Worm (Caenorhabditis elegans) whole organism, L4 larva: ENCODE data around the gene Y46G5A.39.
A peak's percentile ranks its signal among the peaks of the same experiment; 100 is the strongest.

Experiments
- F49E8.2 ChIP-seq: sonication (generic microtip); optimal IDR thresholded peaks from 2 replicates; lab custom pipeline; 2016; ENCODE audit warnings: missing compliant biosample characterization, mild to moderate bottlenecking, missing genetic modification characterization, borderline replicate concordance
- Y105C5A.15 ChIP-seq: fragments of 200-800 bp; sonication (Bioruptor generic); IDR thresholded peaks from 2 replicates; pipeline ENCODE4 v1.3.6; 2022; ENCODE audit warnings: missing genetic modification characterization, missing compliant biosample characterization
- Y48G9A.11 ChIP-seq: fragments of 200-800 bp; sonication (Bioruptor generic); IDR thresholded peaks from 2 replicates; pipeline ENCODE4 v1.3.6; 2022; ENCODE audit warnings: missing genetic modification reagents, missing genetic modification characterization, missing compliant biosample characterization
- ZK546.5 ChIP-seq, 2 experiments: sonication (generic microtip); optimal IDR thresholded peaks; 2 replicates each; lab custom pipeline; 2017; ENCODE audit warnings: missing biosample characterization in 2 of 2, missing genetic modification characterization in 2 of 2
- aha-1 ChIP-seq: fragments of 150-350 bp; peaks from one replicate; lab custom pipeline; 2014; ENCODE audit warnings: missing biosample characterization, missing genetic modification characterization
- ceh-32 ChIP-seq: sonication (generic microtip); optimal IDR thresholded peaks from 2 replicates; lab custom pipeline; 2016; ENCODE audit warnings: mild to moderate bottlenecking, missing genetic modification characterization, missing compliant biosample characterization; ENCODE audit not compliant: poor library complexity
- dmd-6 ChIP-seq: fragments of 200-800 bp; sonication (Bioruptor generic); IDR thresholded peaks from 2 replicates; pipeline ENCODE4 v1.3.6; 2022; ENCODE audit warnings: missing genetic modification reagents, missing genetic modification characterization, missing compliant biosample characterization
- dmd-8 ChIP-seq: fragments of 200-800 bp; sonication (Bioruptor generic); IDR thresholded peaks from 2 replicates; pipeline ENCODE4 v1.3.6; 2022; ENCODE audit warnings: missing genetic modification characterization, missing compliant biosample characterization
- egl-43 ChIP-seq: fragments of 200-800 bp; sonication (Bioruptor generic); IDR thresholded peaks from 2 replicates; pipeline ENCODE4 v1.3.6; 2022; ENCODE audit warnings: missing genetic modification reagents, missing genetic modification characterization, missing compliant biosample characterization
- fkh-10 ChIP-seq: fragments of 150-350 bp; optimal IDR thresholded peaks from 2 replicates; lab custom pipeline; 2014; ENCODE audit warnings: missing biosample characterization, missing genetic modification reagents, missing genetic modification characterization
- hif-1 ChIP-seq, 2 experiments: sonication (generic microtip); optimal IDR thresholded peaks; 2 replicates each; lab custom pipeline; 2016 to 2017; ENCODE audit warnings: missing compliant biosample characterization in 2 of 2, missing genetic modification characterization in 2 of 2, missing genetic modification reagents in 2 of 2, missing genotype in 2 of 2, mild to moderate bottlenecking in 1 of 2
- lim-7 ChIP-seq: fragments of 200-800 bp; sonication (Bioruptor generic); IDR thresholded peaks from 2 replicates; pipeline ENCODE4 v1.3.6; 2022; ENCODE audit warnings: missing genetic modification characterization, missing compliant biosample characterization
- lin-1 ChIP-seq: fragments of 200-800 bp; sonication (Bioruptor generic); IDR thresholded peaks from 2 replicates; pipeline ENCODE4 v1.3.6; 2022; ENCODE audit warnings: missing genetic modification reagents, missing genetic modification characterization, missing compliant biosample characterization
- lin-38 ChIP-seq: fragments of 200-800 bp; sonication (Bioruptor generic); IDR thresholded peaks from 2 replicates; pipeline ENCODE4 v1.3.6; 2022; ENCODE audit warnings: missing genetic modification reagents, missing genetic modification characterization, missing compliant biosample characterization
- lin-39 ChIP-seq: fragments of 150-350 bp; optimal IDR thresholded peaks from 2 replicates; lab custom pipeline; 2014; ENCODE audit warnings: missing biosample characterization, missing genetic modification reagents, missing genetic modification characterization
- madf-5 ChIP-seq, 2 experiments: fragments of 200-800 bp; sonication (Bioruptor generic); IDR thresholded peaks; 2 replicates each; pipeline ENCODE4 v1.3.6; 2022; ENCODE audit warnings: missing compliant biosample characterization in 2 of 2, missing genetic modification characterization in 2 of 2
- mxl-2 ChIP-seq: fragments of 200-800 bp; sonication (Bioruptor generic); conservative IDR thresholded peaks from 2 replicates; pipeline ENCODE4 v1.3.6; 2022; ENCODE audit warnings: missing genetic modification reagents, missing genetic modification characterization, missing compliant biosample characterization
- mxl-3 ChIP-seq: fragments of 200-800 bp; sonication (Bioruptor generic); optimal IDR thresholded peaks from 2 replicates; lab custom pipeline; 2018; ENCODE audit warnings: mild to moderate bottlenecking, missing genetic modification characterization, missing compliant biosample characterization
- nhr-102 ChIP-seq: sonication (generic microtip); optimal IDR thresholded peaks from 2 replicates; lab custom pipeline; 2016; ENCODE audit warnings: mild to moderate bottlenecking, missing genetic modification characterization, moderate library complexity, missing compliant biosample characterization
- nhr-11 ChIP-seq: fragments of 150-350 bp; optimal IDR thresholded peaks from 2 replicates; lab custom pipeline; 2014; ENCODE audit warnings: missing biosample characterization, missing genetic modification characterization
- nhr-6 ChIP-seq: fragments of 150-350 bp; optimal IDR thresholded peaks from 2 replicates; lab custom pipeline; 2014; ENCODE audit warnings: missing biosample characterization, missing genetic modification characterization
- nhr-77 ChIP-seq: fragments of 150-350 bp; optimal IDR thresholded peaks from 2 replicates; lab custom pipeline; 2014; ENCODE audit warnings: missing biosample characterization, missing genetic modification characterization
- pha-4 ChIP-seq, 2 experiments: fragments of 150-350 bp in 1 of 2; fragments of 200-800 bp in 1 of 2; sonication (Bioruptor generic) in 1 of 2; IDR thresholded peaks in 1 of 2; optimal IDR thresholded peaks in 1 of 2; 2 replicates each; pipeline versions ENCODE4 v1.3.6 to Lab custom; 2014 to 2022; ENCODE audit warnings: missing genetic modification characterization in 2 of 2, missing genetic modification reagents in 2 of 2, missing biosample characterization in 1 of 2, missing compliant biosample characterization in 1 of 2
- set-16 ChIP-seq: fragments of 200-800 bp; sonication (Bioruptor generic); IDR thresholded peaks from 2 replicates; pipeline ENCODE4 v1.3.6; 2022; ENCODE audit warnings: missing genetic modification reagents, missing genetic modification characterization, missing compliant biosample characterization
- spr-1 ChIP-seq: sonication (generic microtip); optimal IDR thresholded peaks from 2 replicates; lab custom pipeline; 2016; ENCODE audit warnings: mild to moderate bottlenecking, missing genetic modification characterization, missing compliant biosample characterization
- tra-1 ChIP-seq: fragments of 200-800 bp; sonication (Bioruptor generic); IDR thresholded peaks from 2 replicates; pipeline ENCODE4 v1.3.6; 2022; ENCODE audit warnings: missing genetic modification reagents, missing genetic modification characterization, missing compliant biosample characterization
- unc-130 ChIP-seq: sonication (generic microtip); optimal IDR thresholded peaks from 2 replicates; lab custom pipeline; 2016; ENCODE audit warnings: missing genetic modification reagents, missing genetic modification characterization, missing compliant biosample characterization
- unc-62 ChIP-seq, 3 experiments: fragments of 150-350 bp in 1 of 3; sonication (generic microtip); optimal IDR thresholded peaks in 2 of 3; peaks in 1 of 3; 1 replicate in 1 of 3; 2 replicates in 2 of 3; lab custom pipeline; 2014 to 2017; ENCODE audit warnings: missing biosample characterization in 3 of 3, missing genetic modification characterization in 3 of 3, missing genetic modification reagents in 3 of 3, missing genotype in 1 of 3
- zip-11 ChIP-seq: fragments of 200-800 bp; sonication (Bioruptor generic); IDR thresholded peaks from 2 replicates; pipeline ENCODE4 v1.3.6; 2022; ENCODE audit warnings: missing genetic modification characterization, missing compliant biosample characterization
- ztf-11 ChIP-seq: fragments of 150-350 bp; optimal IDR thresholded peaks from 2 replicates; lab custom pipeline; 2014; ENCODE audit warnings: missing biosample characterization, missing genetic modification characterization

The Y46G5A.39 gene

DNA sequence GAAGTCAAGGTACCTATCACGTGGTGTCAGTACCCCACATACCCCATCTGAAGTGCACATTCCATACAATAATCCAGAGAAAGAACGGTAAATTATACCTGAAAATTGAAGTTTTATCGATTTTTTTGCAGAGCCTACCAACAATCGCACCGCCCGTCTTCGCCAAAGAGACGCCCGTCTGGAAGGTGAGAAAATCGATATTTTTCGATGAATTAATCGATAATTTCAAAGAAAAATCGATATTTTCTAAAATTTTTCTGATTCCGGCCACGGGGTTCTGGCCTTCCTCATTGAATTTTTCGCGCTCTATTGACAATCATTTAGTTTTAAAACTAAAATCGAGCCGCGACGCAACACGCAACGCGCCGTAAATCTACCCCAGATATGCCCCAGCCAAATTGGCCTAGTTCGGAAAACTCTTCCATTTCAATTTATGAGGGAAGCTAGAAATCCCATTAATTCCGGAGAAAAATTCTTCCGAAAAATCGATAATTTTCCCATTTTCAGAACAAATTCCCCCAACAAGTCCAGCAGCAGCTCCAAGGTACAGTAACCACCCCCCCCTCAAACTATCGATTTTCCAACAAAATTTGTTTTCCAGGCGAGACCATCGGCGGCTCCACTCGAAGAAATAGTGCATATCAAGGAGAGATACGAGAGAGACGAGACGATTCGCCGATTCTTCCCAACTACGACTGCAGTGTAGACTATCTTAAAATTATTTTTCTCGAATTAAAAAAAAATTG is 13.0 kb upstream of the Y46G5A.39 start (continued):
- no peak for TF ChIP-seq tra-1 (GFP tag; lab: Robert Waterston, UW)
- TF ChIP-seq pha-4 (GFP tag; IDR thresholded peaks at IDR 0.05; lab: Robert Waterston, UW) = 0 out of 2 replicates have a peak, but pooled peaks have one; percentile 26
- no peak for TF ChIP-seq pha-4 (tag; optimal IDR thresholded peaks at IDR 0.05; lab: Kevin White, UChicago)
- TF ChIP-seq nhr-102 (tag; lab: Kevin White, UChicago) = peak; percentile 40
- no peak for TF ChIP-seq lim-7 (GFP tag; lab: Robert Waterston, UW)
- TF ChIP-seq lin-38 = peak; percentile 71

ce11 chrII:12764476-12764875 is 10.9 kb upstream of the Y46G5A.39 start:
- TF ChIP-seq unc-62 (GFP tag; optimal IDR thresholded peaks at IDR 0.05 in 1 of 2; lab: Kevin White, UChicago) (peak in 1 of 2 experiments; percentile 77), unc-62 (tag; optimal IDR thresholded peaks at IDR 0.05; lab: Kevin White, UChicago) (no peak), dmd-6 (GFP tag; lab: Robert Waterston, UW) (no peak)
- TF ChIP-seq, all 104 proteins: peak for 1

- TF ChIP-seq ceh-32 (tag; lab: Kevin White, UChicago) (no peak), fkh-10 (GFP tag; lab: Kevin White, UChicago) (no peak), mxl-3 (GFP tag; lab: Kevin White, UChicago) (no peak), ztf-11 (no peak), nhr-77 (tag; lab: Kevin White, UChicago) (no peak), egl-43 (GFP tag; lab: Robert Waterston, UW) (no peak), lin-1 (GFP tag; lab: Robert Waterston, UW) (no peak), hif-1 (tag; optimal IDR thresholded peaks at IDR 0.05; lab: Kevin White, UChicago) (no peak), zip-11 (GFP tag; lab: Robert Waterston, UW) (no peak), ZK546.5 (tag; optimal IDR thresholded peaks at IDR 0.05; lab: Kevin White, UChicago) (no peak), spr-1 (no peak), mxl-2 (GFP tag; lab: Robert Waterston, UW) (no peak)
Observed at ce11 chrII:12760497-12760896, 6.9 kb upstream of the Y46G5A.39 start, which contains the start of gene cnp-2. Gene cnp-2, plus strand, starts transcription at chrII:12760797.

ce11 chrII:12756180-12756579 is 2.6 kb upstream of the Y46G5A.39 start, which contains the start of the genes Y46G5A.7 and Y46G5A.8:
Gene Y46G5A.7, minus strand, starts transcription at chrII:12756332.
Gene Y46G5A.8, plus strand, starts transcription at chrII:12756338.
- no peak for TF ChIP-seq nhr-11 (tag; lab: Kevin White, UChicago)

ce11 chrII:12749720-12750119 is 3.9 kb downstream of the Y46G5A.39 start:
- TF ChIP-seq lim-7 (GFP tag; lab: Robert Waterston, UW) = peak; percentile 84
- peak in 1 of 2 experiments; percentile 69; a peak in 1 of 4 replicates for TF ChIP-seq madf-5 (GFP tag; IDR thresholded peaks at IDR 0.05; lab: Robert Waterston, UW)
- peak; percentile 71 for TF ChIP-seq dmd-8 (GFP tag; lab: Robert Waterston, UW)
- peak; percentile 84 for TF ChIP-seq set-16 (GFP tag; lab: Robert Waterston, UW)
- 0 out of 2 replicates have a peak, but pooled peaks have one; percentile 33 for TF ChIP-seq Y105C5A.15 (GFP tag; lab: Robert Waterston, UW)

DNA sequence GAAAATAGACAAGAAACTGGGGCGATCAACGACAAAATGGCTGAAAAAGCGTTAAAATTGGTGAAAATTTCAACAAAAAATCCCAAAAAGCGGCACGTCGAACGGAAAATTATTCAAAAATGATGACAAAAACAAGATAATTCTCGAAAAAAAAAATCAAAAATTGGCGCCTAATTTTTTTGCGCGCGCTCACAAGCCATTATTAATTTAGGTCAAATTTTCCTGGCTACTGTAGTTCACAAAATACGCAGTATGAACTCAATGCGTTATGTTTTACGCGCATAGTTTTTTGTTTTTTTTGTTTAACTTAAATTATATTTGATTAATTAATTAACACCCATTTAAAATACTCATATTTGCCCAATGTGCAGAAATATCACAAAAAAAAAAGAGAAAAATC is 14.3 kb downstream of the Y46G5A.39 start:
- TF ChIP-seq lin-39 (tag; lab: Kevin White, UChicago) (no peak), F49E8.2 (tag; lab: Kevin White, UChicago) (peak; percentile 65), unc-130 (GFP tag; lab: Kevin White, UChicago) (peak; percentile 84), Y48G9A.11 (GFP tag; lab: Robert Waterston, UW) (peak; percentile 82), aha-1 (tag; lab: Kevin White, UChicago) (peak; percentile 42), nhr-6 (tag; lab: Kevin White, UChicago) (no peak)
- TF ChIP-seq, all 104 proteins: peak for 4
